Fruit fly (Drosophila melanogaster) S2 (cell line): Measurements from ENCODE around the gene CARPB.

Experiments used
- CG8478 ChIP-seq: fragments of >200 bp; optimal IDR thresholded peaks from 2 replicates; lab custom pipeline; 2018
- CTCF ChIP-seq, 2 experiments: fragments of >200 bp; optimal IDR thresholded peaks; 2 replicates each; lab custom pipeline; 2018

The CARPB gene

dm6 chrX:9778545-9778944 lies 4.5 kb upstream of the CARPB start, which contains the start of gene CG1354:
Gene CG1354 (plus strand): TSS chrX:9778742.
- peak; percentile 98 for TF ChIP-seq CTCF (optimal IDR thresholded peaks at IDR 0.05; lab: Kevin White, UChicago)
- TF ChIP-seq CG8478 (lab: Kevin White, UChicago) = no peak

- TF ChIP-seq CG8478 (lab: Kevin White, UChicago) (no peak), CTCF (optimal IDR thresholded peaks at IDR 0.05; lab: Kevin White, UChicago) (no peak)
Measured at dm6 chrX:9787363-9787762, 4.3 kb downstream of the CARPB start.

dm6 chrX:9787941-9788340 lies 4.9 kb downstream of the CARPB start:
- TF ChIP-seq CTCF (optimal IDR thresholded peaks at IDR 0.05; lab: Kevin White, UChicago) = no peak
- TF ChIP-seq CG8478 (lab: Kevin White, UChicago) = no peak

dm6 chrX:9794290-9794689 lies 11.3 kb downstream of the CARPB start:
- no peak for TF ChIP-seq CG8478 (lab: Kevin White, UChicago)
- TF ChIP-seq CTCF (optimal IDR thresholded peaks at IDR 0.05; lab: Kevin White, UChicago) = no peak

- TF ChIP-seq CTCF (optimal IDR thresholded peaks at IDR 0.05; lab: Kevin White, UChicago) (no peak), CG8478 (lab: Kevin White, UChicago) (no peak)
Measured at dm6 chrX:9812579-9812978, 29.6 kb downstream of the CARPB start.

DNA sequence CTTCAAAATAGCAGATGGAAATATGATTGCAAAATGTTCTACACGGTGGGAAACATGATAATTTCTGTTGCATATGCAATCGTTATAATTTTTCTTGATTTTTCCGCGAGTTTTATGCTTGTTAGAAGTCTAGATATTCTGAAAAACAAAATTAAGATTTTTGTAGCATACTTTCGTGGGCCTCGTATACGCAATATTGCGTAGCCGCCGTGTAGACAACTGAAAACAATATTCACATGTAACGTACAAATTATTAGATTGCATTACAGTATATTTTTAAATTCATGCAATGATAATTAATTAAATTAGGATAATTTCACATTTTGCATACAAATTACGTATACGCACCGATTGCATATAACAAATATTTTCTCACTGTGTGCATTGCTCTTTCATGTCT lies 33.0 kb downstream of the CARPB start:
- TF ChIP-seq CTCF (optimal IDR thresholded peaks at IDR 0.05; lab: Kevin White, UChicago) = no peak
- TF ChIP-seq CG8478 (lab: Kevin White, UChicago) = no peak

- no peak for TF ChIP-seq CG8478 (lab: Kevin White, UChicago)
- no peak for TF ChIP-seq CTCF (optimal IDR thresholded peaks at IDR 0.05; lab: Kevin White, UChicago)
Measured at dm6 chrX:9829896-9830295, 46.9 kb downstream of the CARPB start.

DNA sequence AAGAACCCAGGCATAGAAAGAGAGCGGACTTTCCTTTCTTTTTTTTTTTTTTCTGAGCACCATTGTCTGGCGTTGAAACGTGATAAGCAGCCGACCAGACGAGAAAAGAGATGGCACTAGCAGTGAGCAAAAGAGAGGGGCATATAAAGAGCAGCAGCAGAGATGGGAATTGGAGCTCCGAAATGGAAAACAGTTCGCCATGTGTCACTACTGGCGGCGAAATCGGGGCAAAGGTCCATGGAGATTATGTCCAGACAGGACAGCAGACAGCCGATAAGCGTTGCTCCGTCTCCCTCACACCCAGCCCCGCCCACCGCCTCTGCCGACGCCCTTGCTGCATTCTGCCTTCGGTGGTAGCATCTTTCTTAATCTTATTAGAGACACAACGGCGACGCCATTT lies 50.0 kb downstream of the CARPB start:
- no peak for TF ChIP-seq CTCF (optimal IDR thresholded peaks at IDR 0.05; lab: Kevin White, UChicago)

dm6 chrX:9847529-9847928 lies 64.5 kb downstream of the CARPB start:
- TF ChIP-seq CTCF (optimal IDR thresholded peaks at IDR 0.05; lab: Kevin White, UChicago) = no peak
- TF ChIP-seq CG8478 (lab: Kevin White, UChicago) = no peak

DNA sequence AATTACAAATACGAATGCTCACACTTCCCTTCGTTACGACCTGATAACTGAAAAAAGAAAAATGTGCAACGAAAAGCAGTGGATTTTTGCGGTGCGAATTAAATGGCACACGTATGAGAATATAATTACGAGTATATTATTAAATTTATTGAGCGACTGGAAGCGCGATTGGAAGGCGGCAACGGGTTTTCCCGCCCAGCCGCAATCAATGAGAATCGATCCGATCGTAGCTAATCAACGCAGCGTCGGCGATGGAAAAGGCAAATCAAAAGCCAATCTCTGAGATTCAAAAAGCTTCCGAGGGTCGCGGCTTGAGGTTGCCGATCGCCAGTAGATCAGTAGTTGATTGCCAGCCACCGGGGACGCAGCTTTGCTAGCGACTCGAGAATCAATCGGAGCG lies 81.9 kb downstream of the CARPB start, which contains the start of gene Ser7:
Gene Ser7 (plus strand): TSS at position 352 of the 400 bp plus-strand sequence.
- TF ChIP-seq CG8478 (lab: Kevin White, UChicago) (no peak), CTCF (optimal IDR thresholded peaks at IDR 0.05; lab: Kevin White, UChicago) (no peak)

- no peak for TF ChIP-seq CG8478 (lab: Kevin White, UChicago)
- no peak for TF ChIP-seq CTCF (optimal IDR thresholded peaks at IDR 0.05; lab: Kevin White, UChicago)
Measured at dm6 chrX:9868510-9869248, 85.7 kb downstream of the CARPB start, which contains the start of gene CG45060. Gene CG45060 (minus strand): TSS chrX:9868568.

dm6 chrX:9871632-9872031 lies 88.6 kb downstream of the CARPB start, which contains the start of gene CG45061:
Gene CG45061 (minus strand): TSS chrX:9871702.
- TF ChIP-seq CG8478 (lab: Kevin White, UChicago) = no peak
- TF ChIP-seq CTCF (optimal IDR thresholded peaks at IDR 0.05; lab: Kevin White, UChicago) = no peak

dm6 chrX:9873917-9874316 lies 90.9 kb downstream of the CARPB start, which contains the start of gene CG32695:
Gene CG32695 (minus strand): TSS chrX:9874057.
- no peak for TF ChIP-seq CG8478 (lab: Kevin White, UChicago)
- no peak for TF ChIP-seq CTCF (optimal IDR thresholded peaks at IDR 0.05; lab: Kevin White, UChicago)

DNA sequence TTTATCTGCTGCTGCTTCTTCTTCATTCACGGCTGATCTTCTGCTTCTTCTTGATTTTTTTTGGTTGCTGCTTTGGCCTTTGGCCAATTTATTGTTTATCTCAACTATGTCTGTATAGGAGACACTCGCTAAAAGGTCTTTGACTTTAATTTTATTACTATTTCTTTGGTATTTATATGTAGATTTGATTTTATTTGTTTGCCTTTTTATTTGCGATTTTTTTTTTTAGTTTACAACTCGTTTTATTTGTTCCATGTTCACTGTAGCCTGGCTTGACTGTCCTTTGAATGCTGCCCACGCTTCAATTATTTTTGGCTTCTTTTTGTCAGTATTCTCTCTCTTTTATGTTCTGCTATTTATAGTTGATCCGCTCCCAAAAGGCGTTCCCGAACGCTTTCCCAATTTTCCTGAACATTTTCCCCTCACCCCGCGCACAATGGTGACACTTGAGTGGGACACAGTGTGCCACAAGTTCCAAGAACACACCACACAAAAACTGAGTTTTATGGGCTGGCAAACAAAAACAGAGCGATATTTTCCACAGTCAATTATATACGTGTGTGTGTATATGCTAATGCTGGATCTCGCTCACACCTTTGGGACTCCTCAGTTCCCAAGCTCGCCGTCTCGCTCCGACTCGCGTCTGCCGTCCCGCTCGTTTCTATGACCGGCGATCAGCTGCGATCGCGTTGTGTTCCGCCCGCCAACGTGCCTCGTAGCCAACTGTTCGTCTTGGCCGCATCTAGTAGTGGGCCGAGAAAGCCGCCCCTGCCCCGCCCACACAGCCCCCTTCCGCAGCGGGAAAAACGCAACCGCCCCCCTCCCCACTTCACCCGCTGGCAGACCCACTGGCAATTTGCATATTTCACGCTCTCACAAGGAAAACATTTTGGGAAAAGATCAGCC lies 93.2 kb downstream of the CARPB start, which contains the start of gene CG15247:
Gene CG15247 (minus strand): TSS at position 725 of the 906 bp plus-strand sequence.
- TF ChIP-seq CTCF (optimal IDR thresholded peaks at IDR 0.05; lab: Kevin White, UChicago) (no peak), CG8478 (lab: Kevin White, UChicago) (no peak)

- TF ChIP-seq CG8478 (lab: Kevin White, UChicago) (no peak), CTCF (optimal IDR thresholded peaks at IDR 0.05; lab: Kevin White, UChicago) (no peak)
Measured at dm6 chrX:9877240-9877639, 94.2 kb downstream of the CARPB start.
